Worm (Caenorhabditis elegans): Measurements from ENCODE around the gene H12I13.6.
A peak's percentile ranks its signal among the peaks of the same experiment; 100 is the strongest.

The H12I13.6 gene

DNA sequence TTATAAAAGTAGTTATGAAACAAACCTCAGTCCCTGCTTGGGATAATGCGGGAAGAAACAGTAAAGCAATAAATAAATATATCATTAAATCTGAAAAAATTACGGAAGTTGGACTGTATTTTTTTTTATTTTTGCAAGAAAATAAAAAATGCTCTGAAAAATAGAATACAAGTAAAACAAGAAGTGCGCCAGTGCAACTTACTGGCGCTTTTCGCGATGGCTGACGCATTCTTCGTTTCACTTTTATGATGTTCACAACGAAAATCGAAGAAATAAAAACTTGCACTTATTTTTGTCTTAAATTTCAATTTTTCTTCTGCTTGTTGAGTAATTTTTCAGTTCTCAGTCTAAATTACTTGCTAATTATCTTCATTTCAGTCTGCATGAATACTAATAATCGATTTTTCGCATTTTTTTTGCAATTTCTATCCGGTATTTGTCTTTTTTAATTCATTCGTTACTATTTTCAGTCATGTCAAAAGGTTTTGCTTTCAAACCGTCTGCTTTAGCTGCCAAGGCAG lies 30.0 kb upstream of the H12I13.6 start, which contains the start of the genes R12C12.6 and ran-5 (continued):
- TF ChIP-seq nhr-20 (tag; optimal IDR thresholded peaks at IDR 0.05), result peak; percentile 88
- TF ChIP-seq nhr-28 (tag; optimal IDR thresholded peaks at IDR 0.05), result no peak
- TF ChIP-seq efl-3 (GFP tag; optimal IDR thresholded peaks at IDR 0.05), result no peak
- no peak for TF ChIP-seq nhr-76 (tag; optimal IDR thresholded peaks at IDR 0.05)
- TF ChIP-seq jun-1 (tag; optimal IDR thresholded peaks at IDR 0.05), result peak; percentile 58
- TF ChIP-seq hlh-17 (GFP tag; optimal IDR thresholded peaks at IDR 0.05; ENCODE audit: borderline replicate concordance), result no peak
- peak; percentile 88 for TF ChIP-seq nhr-90 (tag; optimal IDR thresholded peaks at IDR 0.05; ENCODE audit: poor library complexity)
- TF ChIP-seq mdl-1 (tag; optimal IDR thresholded peaks at IDR 0.05), result peak in 1 of 2 experiments; percentile 65
- TF ChIP-seq sup-37 (GFP tag; optimal IDR thresholded peaks at IDR 0.05), result peak; percentile 69
- peak; percentile 75 for TF ChIP-seq nhr-11 (tag; optimal IDR thresholded peaks at IDR 0.05)
- TF ChIP-seq sptf-1 (tag; optimal IDR thresholded peaks at IDR 0.05), result no peak
- peak; percentile 94 for TF ChIP-seq nhr-85 (tag)
- peak; percentile 82 to 91 (median 87) for TF ChIP-seq ceh-82 (tag; optimal IDR thresholded peaks at IDR 0.05)
- peak; percentile 95 for TF ChIP-seq rnt-1 (tag; optimal IDR thresholded peaks at IDR 0.05)
- peak; percentile 68 for TF ChIP-seq lin-15B (tag; optimal IDR thresholded peaks at IDR 0.05)
- peak; percentile 66 for TF ChIP-seq nhr-77 (tag; optimal IDR thresholded peaks at IDR 0.05)
- TF ChIP-seq ces-1 (GFP tag; optimal IDR thresholded peaks at IDR 0.05), result no peak
- TF ChIP-seq pqm-1 (tag; optimal IDR thresholded peaks at IDR 0.05), result no peak
- no peak for TF ChIP-seq pag-3 (tag; optimal IDR thresholded peaks at IDR 0.05; ENCODE audit: borderline replicate concordance, insufficient read depth)
- TF ChIP-seq efl-1 (optimal IDR thresholded peaks at IDR 0.05), result peak; percentile 85 to 88
- TF ChIP-seq efl-1 (GFP tag; optimal IDR thresholded peaks at IDR 0.05 in 1 of 2), result peak; percentile 80 to 98
- no peak for TF ChIP-seq aha-1 (tag; optimal IDR thresholded peaks at IDR 0.05)
- TF ChIP-seq C04F5.9 (tag; optimal IDR thresholded peaks at IDR 0.05), result peak; percentile 60
- TF ChIP-seq fkh-10 (GFP tag; optimal IDR thresholded peaks at IDR 0.05), result peak; percentile 32
- TF ChIP-seq mep-1 (tag; optimal IDR thresholded peaks at IDR 0.05), result peak; percentile 93
- no peak for TF ChIP-seq alr-1 (tag; optimal IDR thresholded peaks at IDR 0.05; ENCODE audit: borderline replicate concordance)
- TF ChIP-seq fkh-4 (tag; optimal IDR thresholded peaks at IDR 0.05; ENCODE audit: borderline replicate concordance), result peak; percentile 64
- TF ChIP-seq unc-98 (GFP tag; IDR thresholded peaks at IDR 0.05), result no peak
- TF ChIP-seq lin-14 (GFP tag; optimal IDR thresholded peaks at IDR 0.05), result peak; percentile 82
- no peak for TF ChIP-seq nhr-84 (tag; optimal IDR thresholded peaks at IDR 0.05)
- TF ChIP-seq skn-1 (tag; optimal IDR thresholded peaks at IDR 0.05), result peak; percentile 63
- peak; percentile 79 for TF ChIP-seq blmp-1 (tag; optimal IDR thresholded peaks at IDR 0.05)
- no peak for TF ChIP-seq unc-30 (tag; optimal IDR thresholded peaks at IDR 0.05)
- peak; percentile 75 for TF ChIP-seq isw-1 (GFP tag; IDR thresholded peaks at IDR 0.05)
- peak; percentile 72 for TF ChIP-seq lir-3 (tag; optimal IDR thresholded peaks at IDR 0.05; ENCODE audit: poor library complexity)
- peak in 1 of 2 experiments; percentile 68 for TF ChIP-seq ztf-11 (tag; optimal IDR thresholded peaks at IDR 0.05)
- no peak for TF ChIP-seq unc-130 (tag; optimal IDR thresholded peaks at IDR 0.05)
- TF ChIP-seq unc-86 (tag; optimal IDR thresholded peaks at IDR 0.05), result peak; percentile 78
- TF ChIP-seq ceh-88 (GFP tag; IDR thresholded peaks at IDR 0.05), result 0 out of 2 replicates have a peak, but pooled peaks have one; percentile 40
- TF ChIP-seq ceh-90 (tag; optimal IDR thresholded peaks at IDR 0.05), result peak; percentile 15
- peak; percentile 89 to 91 for TF ChIP-seq lsy-2 (tag; optimal IDR thresholded peaks at IDR 0.05)
- TF ChIP-seq zag-1 (tag; optimal IDR thresholded peaks at IDR 0.05), result no peak
- TF ChIP-seq mef-2 (tag; optimal IDR thresholded peaks at IDR 0.05), result no peak
- peak; percentile 62 for TF ChIP-seq ztf-4 (tag; optimal IDR thresholded peaks at IDR 0.05)
- peak; percentile 57; the same call in 1 of the 2 replicates for TF ChIP-seq mab-9 (GFP tag; IDR thresholded peaks at IDR 0.05)
- TF ChIP-seq nhr-71 (tag; optimal IDR thresholded peaks at IDR 0.05), result peak; percentile 92
- peak; percentile 75 for TF ChIP-seq elt-2 (tag; optimal IDR thresholded peaks at IDR 0.05)
- TF ChIP-seq nhr-237 (tag; optimal IDR thresholded peaks at IDR 0.05), result peak; percentile 58
- TF ChIP-seq hpl-2 (GFP tag; optimal IDR thresholded peaks at IDR 0.05), result peak; percentile 24
- peak; percentile 90 for TF ChIP-seq snu-23 (GFP tag; optimal IDR thresholded peaks at IDR 0.05)
- peak; percentile 79 for TF ChIP-seq fos-1 (tag; optimal IDR thresholded peaks at IDR 0.05)
- TF ChIP-seq vab-15 (tag; optimal IDR thresholded peaks at IDR 0.05), result no peak
- no peak for TF ChIP-seq unc-62 (GFP tag; optimal IDR thresholded peaks at IDR 0.05)
